Fruit fly (Drosophila melanogaster) whole organism, prepupa: Measurements from ENCODE around the gene CG14257.

Source experiments
- CG10631 ChIP-seq: fragments of 200-800 bp; sonication (Bioruptor generic); optimal IDR thresholded peaks from 2 replicates; lab custom pipeline; 2016; ENCODE audit warnings: missing biosample characterization, missing genetic modification characterization
- CG11294 ChIP-seq: fragments of 200-800 bp; sonication (Bioruptor generic); IDR thresholded peaks from 2 replicates; pipeline ENCODE4 v1.3.6; 2022; ENCODE audit warnings: missing biosample characterization, missing genetic modification characterization
- CG16779 ChIP-seq: fragments of 200-800 bp; sonication (Bioruptor generic); optimal IDR thresholded peaks from 3 replicates; lab custom pipeline; 2017; ENCODE audit warnings: missing biosample characterization, mild to moderate bottlenecking, missing genetic modification characterization
- CG6792 ChIP-seq: fragments of 200-800 bp; sonication (Bioruptor generic); optimal IDR thresholded peaks from 3 replicates; lab custom pipeline; 2016; ENCODE audit warnings: missing biosample characterization, missing genetic modification characterization
- CG9139 ChIP-seq: fragments of 200-800 bp; sonication (Bioruptor generic); optimal IDR thresholded peaks from 3 replicates; lab custom pipeline; 2017; ENCODE audit warnings: missing biosample characterization, mild to moderate bottlenecking, missing genetic modification characterization
- Lpt ChIP-seq: fragments of 200-800 bp; sonication (Bioruptor generic); optimal IDR thresholded peaks from 3 replicates; lab custom pipeline; 2016; ENCODE audit warnings: missing biosample characterization, missing genetic modification characterization
- Met ChIP-seq: fragments of 200-800 bp; sonication (Bioruptor generic); optimal IDR thresholded peaks from 3 replicates; lab custom pipeline; 2016; ENCODE audit warnings: missing biosample characterization, missing genetic modification characterization
- Smox ChIP-seq: fragments of 200-800 bp; sonication (Bioruptor generic); optimal IDR thresholded peaks from 3 replicates; lab custom pipeline; 2016; ENCODE audit warnings: missing biosample characterization, missing genetic modification characterization
- Sox102F ChIP-seq: fragments of 200-800 bp; sonication (Bioruptor generic); optimal IDR thresholded peaks from 2 replicates; lab custom pipeline; 2016; ENCODE audit warnings: missing biosample characterization, mild to moderate bottlenecking, missing genetic modification characterization
- cyc ChIP-seq: fragments of 200-800 bp; sonication (Bioruptor generic); optimal IDR thresholded peaks from 3 replicates; lab custom pipeline; 2016; ENCODE audit warnings: missing biosample characterization, missing genetic modification characterization
- dsx ChIP-seq: fragments of 200-800 bp; optimal IDR thresholded peaks from 3 replicates; lab custom pipeline; 2019; ENCODE audit warnings: missing biosample characterization, mild to moderate bottlenecking, missing genetic modification characterization, moderate library complexity; ENCODE audit not compliant: poor library complexity, severe bottlenecking
- esn ChIP-seq: fragments of 200-800 bp; sonication (Bioruptor generic); optimal IDR thresholded peaks from 2 replicates; lab custom pipeline; 2016; ENCODE audit warnings: missing biosample characterization, mild to moderate bottlenecking, missing genetic modification characterization, moderate library complexity
- fd59A ChIP-seq: fragments of 200-800 bp; sonication (Bioruptor generic); optimal IDR thresholded peaks from 2 replicates; lab custom pipeline; 2017; ENCODE audit warnings: missing biosample characterization, mild to moderate bottlenecking, missing genetic modification characterization, missing genetic modification reagents
- vri ChIP-seq: fragments of 200-800 bp; sonication (Bioruptor generic); optimal IDR thresholded peaks from 3 replicates; lab custom pipeline; 2016; ENCODE audit warnings: missing biosample characterization, mild to moderate bottlenecking, missing genetic modification characterization

DNA sequence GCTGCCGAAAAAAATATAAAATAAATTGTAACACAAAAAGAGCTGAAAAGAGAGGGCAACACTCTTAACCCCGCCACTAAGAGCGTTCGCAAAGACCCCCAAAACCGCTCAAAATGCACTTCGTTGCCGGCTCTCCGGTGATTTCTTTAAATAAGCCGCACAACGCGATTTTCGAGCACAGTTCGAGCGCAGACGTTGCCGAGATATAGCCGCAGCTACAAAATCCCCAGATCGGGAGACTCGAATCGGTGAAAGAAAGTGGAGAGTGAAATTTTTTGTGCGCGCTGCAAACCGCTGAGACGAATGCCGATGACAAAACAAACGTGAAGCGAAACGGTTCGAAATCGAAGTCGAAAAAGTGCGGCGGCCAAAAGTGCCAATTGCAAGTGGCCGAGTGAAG is at the start of gene CG14257:
- TF ChIP-seq CG11294 (GFP tag; lab: Robert Waterston, UW) (no peak), CG9139 (no peak), Lpt (no peak), Met (GFP tag; lab: Kevin White, UChicago) (peak; percentile 10), vri (GFP tag; lab: Kevin White, UChicago) (no peak), CG10631 (GFP tag; lab: Kevin White, UChicago) (no peak), Smox (GFP tag; lab: Kevin White, UChicago) (no peak), CG6792 (GFP tag; lab: Kevin White, UChicago) (no peak), esn (no peak), CG16779 (tag; lab: Kevin White, UChicago) (no peak), fd59A (GFP tag; lab: Kevin White, UChicago) (no peak), cyc (GFP tag; lab: Kevin White, UChicago) (no peak), Sox102F (peak; percentile 29), dsx (peak; percentile 19)
